Worm (Caenorhabditis elegans): Measurements from ENCODE around the gene F46H5.2.

F46H5.2 gene

ce11 chrX:7314564-7314963 is 49.1 kb downstream of the F46H5.2 start:
- TF ChIP-seq him-1 (tag; optimal IDR thresholded peaks at IDR 0.05), result no peak

ce11 chrX:7315329-7315728 is 49.9 kb downstream of the F46H5.2 start, which contains the start of gene spp-3:
Gene spp-3 (minus strand): TSS chrX:7315353.
- TF ChIP-seq him-1 (tag; optimal IDR thresholded peaks at IDR 0.05) (no peak), W03F9.2 (tag; optimal IDR thresholded peaks at IDR 0.05) (no peak), dao-5 (tag; optimal IDR thresholded peaks at IDR 0.05) (no peak)

- TF ChIP-seq him-1 (tag; optimal IDR thresholded peaks at IDR 0.05) (no peak), dao-5 (tag; optimal IDR thresholded peaks at IDR 0.05) (no peak), W03F9.2 (tag; optimal IDR thresholded peaks at IDR 0.05) (no peak)
Observed at ce11 chrX:7316485-7317391, 51.3 kb downstream of the F46H5.2 start, which contains the start of the genes spp-2 and spp-6. Gene spp-2 (minus strand): TSS chrX:7316818. Gene spp-6 (plus strand): TSS chrX:7317341.

Measured in whole organism, L4/young adult.